Worm (Caenorhabditis elegans): ENCODE results near the gene F08F8.7.

ce11 chrIII:7374681-7375271 lies 27.8 kb upstream of the F08F8.7 start, which contains the start of gene mml-1:
- TF ChIP-seq nhr-48 (tag; optimal IDR thresholded peaks at IDR 0.05) = no peak
- TF ChIP-seq ceh-82 (tag; optimal IDR thresholded peaks at IDR 0.05) = no peak
- no peak for TF ChIP-seq ctbp-1 (GFP tag; IDR thresholded peaks at IDR 0.05)
- TF ChIP-seq pha-4 (GFP tag; IDR thresholded peaks at IDR 0.05) = no peak
- no peak for TF ChIP-seq pha-4 (tag; optimal IDR thresholded peaks at IDR 0.05)
- no peak for TF ChIP-seq dve-1 (tag; optimal IDR thresholded peaks at IDR 0.05; ENCODE audit: insufficient read depth)
- TF ChIP-seq rbr-2 (tag; optimal IDR thresholded peaks at IDR 0.05) = no peak
- no peak for TF ChIP-seq F37D6.2 (tag; optimal IDR thresholded peaks at IDR 0.05)
